Fruit fly (Drosophila melanogaster): ENCODE data around the gene CG15578.

DNA sequence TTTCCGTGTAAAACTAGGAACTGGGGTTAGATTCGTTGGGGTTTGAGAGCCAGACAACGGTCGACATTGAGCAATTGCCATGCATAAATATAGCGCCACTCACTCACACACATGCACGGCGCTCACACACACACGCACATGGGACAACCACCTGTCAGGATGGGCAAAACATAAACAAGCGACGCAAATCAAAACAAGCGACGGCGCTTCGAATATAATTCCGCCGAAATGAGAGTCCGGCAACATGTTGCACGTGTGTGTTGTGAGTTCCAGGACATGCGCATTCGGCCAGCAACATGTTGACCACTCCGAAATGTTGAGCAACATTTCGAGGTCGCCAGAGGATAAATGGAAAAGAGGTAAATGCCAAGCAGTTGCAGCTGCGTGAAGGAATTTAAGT, 3.0 kb upstream of the CG15578 start:
- TF ChIP-seq CG8301 (tag; optimal IDR thresholded peaks at IDR 0.05) = no peak
- TF ChIP-seq EcR (GFP tag; optimal IDR thresholded peaks at IDR 0.05) = no peak

Measured in whole organism, pupa.